Fruit fly (Drosophila melanogaster) Kc167 (cell line): Measurements from ENCODE around the gene CG6055.

Experiments
- Myc ChIP-seq: fragments of >200 bp; optimal IDR thresholded peaks from 2 replicates; lab custom pipeline; 2017; ENCODE audit warnings: missing external identifiers
- h ChIP-seq: fragments of >200 bp; optimal IDR thresholded peaks from 3 replicates; lab custom pipeline; 2018; ENCODE audit warnings: missing external identifiers
- insv ChIP-seq: fragments of >200 bp; optimal IDR thresholded peaks from 3 replicates; lab custom pipeline; 2018; ENCODE audit warnings: missing external identifiers
- psq ChIP-seq: fragments of >200 bp; optimal IDR thresholded peaks from 2 replicates; lab custom pipeline; 2017; ENCODE audit warnings: missing external identifiers
- ttk ChIP-seq: sonication (Bioruptor generic); optimal IDR thresholded peaks from 2 replicates; lab custom pipeline; 2017; ENCODE audit warnings: missing external identifiers

DNA sequence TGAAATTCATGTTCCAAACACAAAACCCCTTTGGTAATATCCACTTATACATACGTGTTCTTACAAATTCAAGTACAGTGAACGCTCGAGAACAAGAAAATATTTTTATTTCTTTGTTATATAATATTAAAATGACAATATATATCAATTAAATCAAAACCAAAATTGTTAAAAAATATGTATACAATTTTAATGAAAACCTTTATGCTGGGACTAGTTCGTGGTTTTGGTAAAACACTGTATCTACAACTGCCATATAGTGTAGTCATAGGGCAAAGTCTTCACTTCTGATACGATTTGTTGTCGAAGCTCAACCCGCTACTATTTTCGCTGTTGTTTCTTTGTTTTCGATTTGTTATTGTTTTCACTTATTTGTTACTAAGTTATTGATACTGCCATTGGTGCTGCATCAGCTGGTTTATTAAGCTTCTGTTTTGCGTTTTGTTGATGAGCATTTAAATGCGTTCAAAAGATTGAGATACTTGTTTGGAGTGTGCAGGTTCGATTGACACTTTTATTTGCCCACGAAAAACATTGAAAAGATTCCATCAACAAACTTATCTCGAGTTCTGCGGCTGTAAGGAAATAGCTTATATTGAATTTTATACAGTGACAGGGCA, 31.5 kb upstream of the CG6055 start:
- no peak for TF ChIP-seq psq (lab: Kevin White, UChicago)
- no peak for TF ChIP-seq ttk
- TF ChIP-seq h: no peak
- TF ChIP-seq Myc: no peak
- no peak for TF ChIP-seq insv
